Worm (Caenorhabditis elegans) whole organism, early embryonic: ENCODE measurements around the gene Y22D7AR.14.

Experiments used
- F13C5.2 ChIP-seq: sonication (generic microtip); optimal IDR thresholded peaks from 2 replicates; lab custom pipeline; 2017; ENCODE audit warnings: mild to moderate bottlenecking, missing genetic modification characterization, inconsistent platforms, missing compliant biosample characterization
- aly-1 ChIP-seq: sonication (generic microtip); optimal IDR thresholded peaks from 2 replicates; lab custom pipeline; 2016; ENCODE audit warnings: missing genetic modification characterization, missing compliant biosample characterization
- ama-1 ChIP-seq: fragments of 150-350 bp; optimal IDR thresholded peaks from 2 replicates; lab custom pipeline; 2014
- ceh-13 ChIP-seq: fragments of 200-800 bp; sonication (Bioruptor generic); optimal IDR thresholded peaks from 2 replicates; lab custom pipeline; 2018; ENCODE audit warnings: mild to moderate bottlenecking, missing genetic modification characterization, missing compliant biosample characterization
- ets-7 ChIP-seq: sonication (generic microtip); optimal IDR thresholded peaks from 2 replicates; lab custom pipeline; 2016; ENCODE audit warnings: missing genotype, missing genetic modification characterization, missing compliant biosample characterization
- flt-1 ChIP-seq: fragments of 200-800 bp; sonication (Bioruptor generic); IDR thresholded peaks from 2 replicates; pipeline ENCODE4 v1.3.6; 2022; ENCODE audit warnings: missing genetic modification characterization, missing compliant biosample characterization
- hmbx-1 ChIP-seq: sonication (generic microtip); optimal IDR thresholded peaks from 2 replicates; lab custom pipeline; 2016; ENCODE audit warnings: mild to moderate bottlenecking, missing genetic modification characterization, missing compliant biosample characterization
- hmg-4 ChIP-seq: fragments of 200-800 bp; sonication (Bioruptor generic); optimal IDR thresholded peaks from 2 replicates; lab custom pipeline; 2018; ENCODE audit warnings: mild to moderate bottlenecking, missing genetic modification characterization, missing compliant biosample characterization
- hnd-1 ChIP-seq: sonication (generic microtip); optimal IDR thresholded peaks from 2 replicates; lab custom pipeline; 2016; ENCODE audit warnings: missing genetic modification characterization, missing compliant biosample characterization
- pes-1 ChIP-seq: fragments of 200-800 bp; sonication (Bioruptor generic); IDR thresholded peaks from 2 replicates; pipeline ENCODE4 v1.3.6; 2022; ENCODE audit warnings: missing genetic modification reagents, missing genetic modification characterization, missing compliant biosample characterization
- scrt-1 ChIP-seq: fragments of 200-800 bp; sonication (Bioruptor generic); IDR thresholded peaks from 2 replicates; pipeline ENCODE4 v1.3.6; 2022; ENCODE audit warnings: missing genetic modification characterization, missing compliant biosample characterization
- sea-1 ChIP-seq: fragments of 200-800 bp; sonication (Bioruptor generic); conservative IDR thresholded peaks from 2 replicates; pipeline ENCODE4 v1.3.6; 2022; ENCODE audit warnings: missing genetic modification characterization, missing compliant biosample characterization
- tbx-37 ChIP-seq: fragments of 200-800 bp; sonication (Bioruptor generic); conservative IDR thresholded peaks from 2 replicates; pipeline ENCODE4 v1.3.6; 2022; ENCODE audit warnings: missing genetic modification reagents, missing genetic modification characterization, missing compliant biosample characterization
- tra-4 ChIP-seq: sonication (generic microtip); optimal IDR thresholded peaks from 2 replicates; lab custom pipeline; 2017; ENCODE audit warnings: missing genetic modification characterization, missing compliant biosample characterization

- TF ChIP-seq ama-1 (lab: Kevin White, UChicago) (no peak), F13C5.2 (no peak), hnd-1 (no peak), aly-1 (tag; lab: Kevin White, UChicago) (no peak), scrt-1 (GFP tag; lab: Robert Waterston, UW) (no peak), flt-1 (GFP tag; lab: Robert Waterston, UW) (no peak), ceh-13 (GFP tag; lab: Kevin White, UChicago) (no peak), pes-1 (GFP tag; lab: Robert Waterston, UW) (no peak), ets-7 (tag; lab: Kevin White, UChicago) (no peak), sea-1 (GFP tag; lab: Robert Waterston, UW) (no peak), hmbx-1 (no peak), tra-4 (tag; lab: Kevin White, UChicago) (no peak), tbx-37 (GFP tag; lab: Robert Waterston, UW) (no peak), hmg-4 (GFP tag; lab: Kevin White, UChicago) (no peak)
Observed at ce11 chrIII:1689927-1690326, at the start of gene Y22D7AR.14.
